Worm (Caenorhabditis elegans) whole organism, late embryonic: Measurements from ENCODE around the gene mtrr-1.
A peak's percentile ranks its signal among the peaks of the same experiment; 100 is the strongest.

Experiments
- C08G9.2 ChIP-seq: sonication (generic microtip); optimal IDR thresholded peaks from 2 replicates; lab custom pipeline; 2016; ENCODE audit warnings: mild to moderate bottlenecking, missing genetic modification characterization, moderate library complexity, missing compliant biosample characterization
- C38D4.7 ChIP-seq: fragments of 200-800 bp; sonication (Bioruptor generic); optimal IDR thresholded peaks from 2 replicates; lab custom pipeline; 2018; ENCODE audit warnings: mild to moderate bottlenecking, missing genetic modification characterization, moderate library complexity, missing compliant biosample characterization
- K02D7.2 ChIP-seq: sonication (generic microtip); optimal IDR thresholded peaks from 2 replicates; lab custom pipeline; 2017; ENCODE audit warnings: mild to moderate bottlenecking, missing genetic modification characterization, missing compliant biosample characterization
- K09A11.1 ChIP-seq: sonication (generic microtip); optimal IDR thresholded peaks from 2 replicates; lab custom pipeline; 2017; ENCODE audit warnings: antibody characterized with exemption, mild to moderate bottlenecking, missing genetic modification characterization, missing compliant biosample characterization; ENCODE audit not compliant: insufficient read depth
- ahr-1 ChIP-seq: sonication (generic microtip); optimal IDR thresholded peaks from 2 replicates; lab custom pipeline; 2016; ENCODE audit warnings: missing genetic modification characterization, missing compliant biosample characterization
- ama-1 ChIP-seq: fragments of 150-350 bp; optimal IDR thresholded peaks from 2 replicates; lab custom pipeline; 2014
- ceh-14 ChIP-seq: sonication (generic microtip); optimal IDR thresholded peaks from 2 replicates; lab custom pipeline; 2016; ENCODE audit warnings: missing genotype, missing genetic modification characterization, missing compliant biosample characterization
- ceh-18 ChIP-seq: sonication (generic microtip); optimal IDR thresholded peaks from 2 replicates; lab custom pipeline; 2016; ENCODE audit warnings: missing genetic modification characterization, missing compliant biosample characterization
- ceh-22 ChIP-seq: sonication (generic microtip); optimal IDR thresholded peaks from 2 replicates; lab custom pipeline; 2017; ENCODE audit warnings: missing biosample characterization, missing genetic modification characterization
- ceh-34 ChIP-seq: sonication (generic microtip); optimal IDR thresholded peaks from 2 replicates; lab custom pipeline; 2016; ENCODE audit warnings: mild to moderate bottlenecking, missing genetic modification characterization, missing compliant biosample characterization
- ceh-48 ChIP-seq: sonication (generic microtip); optimal IDR thresholded peaks from 2 replicates; lab custom pipeline; 2016; ENCODE audit warnings: missing genetic modification characterization, inconsistent platforms, missing compliant biosample characterization
- elt-2 ChIP-seq: sonication (generic microtip); optimal IDR thresholded peaks from 2 replicates; lab custom pipeline; 2016; ENCODE audit warnings: missing genetic modification reagents, missing genetic modification characterization, missing compliant biosample characterization
- eyg-1 ChIP-seq: sonication (generic microtip); optimal IDR thresholded peaks from 2 replicates; lab custom pipeline; 2016; ENCODE audit warnings: missing genotype, missing genetic modification characterization, missing compliant biosample characterization
- fax-1 ChIP-seq: sonication (generic microtip); optimal IDR thresholded peaks from 2 replicates; lab custom pipeline; 2016; ENCODE audit warnings: missing genotype, missing genetic modification characterization, missing compliant biosample characterization
- fkh-10 ChIP-seq: fragments of 150-350 bp; optimal IDR thresholded peaks from 2 replicates; lab custom pipeline; 2014; ENCODE audit warnings: missing biosample characterization, missing genetic modification reagents, missing genetic modification characterization
- gmeb-2 ChIP-seq: sonication (generic microtip); optimal IDR thresholded peaks from 2 replicates; lab custom pipeline; 2016; ENCODE audit warnings: missing genetic modification characterization, inconsistent platforms, missing compliant biosample characterization
- hlh-30 ChIP-seq: sonication (generic microtip); optimal IDR thresholded peaks from 2 replicates; lab custom pipeline; 2017; ENCODE audit warnings: antibody characterized with exemption, missing genetic modification characterization, missing compliant biosample characterization; ENCODE audit not compliant: insufficient read depth
- madf-2 ChIP-seq: sonication (generic microtip); optimal IDR thresholded peaks from 2 replicates; lab custom pipeline; 2017; ENCODE audit warnings: missing genetic modification characterization, missing compliant biosample characterization
- mec-3 ChIP-seq: sonication (generic microtip); optimal IDR thresholded peaks from 2 replicates; lab custom pipeline; 2016; ENCODE audit warnings: borderline replicate concordance, missing genetic modification characterization, missing compliant biosample characterization
- nfya-1 ChIP-seq: sonication (generic microtip); optimal IDR thresholded peaks from 2 replicates; lab custom pipeline; 2017; ENCODE audit warnings: missing genetic modification characterization, mild to moderate bottlenecking, missing compliant biosample characterization, antibody characterized with exemption, moderate library complexity
- pax-1 ChIP-seq: fragments of 150-350 bp; optimal IDR thresholded peaks from 2 replicates; lab custom pipeline; 2014; ENCODE audit warnings: missing biosample characterization, missing genetic modification characterization
- pha-2 ChIP-seq: sonication (generic microtip); optimal IDR thresholded peaks from 2 replicates; lab custom pipeline; 2017; ENCODE audit warnings: mild to moderate bottlenecking, missing genetic modification characterization, missing compliant biosample characterization
- pros-1 ChIP-seq: fragments of 150-350 bp; optimal IDR thresholded peaks from 2 replicates; lab custom pipeline; 2014; ENCODE audit warnings: missing biosample characterization, missing genetic modification reagents, missing genetic modification characterization
- syd-9 ChIP-seq: sonication (generic microtip); optimal IDR thresholded peaks from 2 replicates; lab custom pipeline; 2016; ENCODE audit warnings: mild to moderate bottlenecking, missing genetic modification characterization, moderate library complexity, missing compliant biosample characterization
- tbx-2 ChIP-seq: sonication (generic microtip); optimal IDR thresholded peaks from 2 replicates; lab custom pipeline; 2016; ENCODE audit warnings: missing genetic modification characterization, missing compliant biosample characterization
- ttx-3 ChIP-seq: sonication (generic microtip); optimal IDR thresholded peaks from 2 replicates; lab custom pipeline; 2016; ENCODE audit warnings: missing genetic modification reagents, missing genetic modification characterization, missing compliant biosample characterization
- unc-3 ChIP-seq, 2 experiments: fragments of 200-800 bp in 1 of 2; sonication (Bioruptor generic) in 1 of 2; sonication (generic microtip) in 1 of 2; conservative IDR thresholded peaks in 1 of 2; optimal IDR thresholded peaks in 1 of 2; 2 replicates each; pipeline versions ENCODE4 v1.3.6 to Lab custom; 2016 to 2022; ENCODE audit warnings: missing compliant biosample characterization in 2 of 2, missing genetic modification characterization in 2 of 2, missing genetic modification reagents in 1 of 2
- unc-42 ChIP-seq: sonication (generic microtip); optimal IDR thresholded peaks from 2 replicates; lab custom pipeline; 2016; ENCODE audit warnings: missing genotype, missing genetic modification characterization, missing compliant biosample characterization
- unc-55 ChIP-seq: sonication (generic microtip); optimal IDR thresholded peaks from 2 replicates; lab custom pipeline; 2017; ENCODE audit warnings: missing biosample characterization, missing genetic modification reagents, missing genetic modification characterization
- unc-86 ChIP-seq: sonication (generic microtip); optimal IDR thresholded peaks from 2 replicates; lab custom pipeline; 2016; ENCODE audit warnings: missing genetic modification characterization, missing compliant biosample characterization
- zip-5 ChIP-seq: sonication (generic microtip); optimal IDR thresholded peaks from 2 replicates; lab custom pipeline; 2016; ENCODE audit warnings: missing genetic modification characterization, missing compliant biosample characterization

The mtrr-1 gene

DNA sequence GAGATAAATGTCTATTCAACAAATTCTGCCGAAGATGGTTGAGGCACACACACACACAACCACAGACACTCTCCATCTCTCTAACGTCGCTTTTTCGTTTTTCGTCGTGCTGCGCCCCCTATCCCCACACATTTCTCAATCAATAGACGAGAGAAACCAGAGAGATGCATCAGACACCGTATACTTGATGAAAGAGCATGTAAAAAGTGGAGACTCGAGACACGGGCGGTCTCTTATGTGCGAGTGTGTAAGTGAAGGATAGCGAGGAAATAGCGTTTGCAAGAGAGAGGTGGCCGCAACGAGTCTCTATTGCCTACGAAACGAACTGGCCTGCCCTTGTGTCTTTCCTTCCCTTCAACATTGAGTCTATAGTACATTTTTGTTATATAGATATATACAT lies 3.0 kb upstream of the mtrr-1 start (continued):
- TF ChIP-seq madf-2 (no peak), ceh-48 (tag; lab: Kevin White, UChicago) (peak; percentile 85), C08G9.2 (no peak), zip-5 (tag; lab: Kevin White, UChicago) (no peak), ceh-34 (tag; lab: Kevin White, UChicago) (peak; percentile 69), ttx-3 (tag; lab: Kevin White, UChicago) (peak; percentile 10), C38D4.7 (no peak), unc-86 (tag; lab: Kevin White, UChicago) (no peak), eyg-1 (tag; lab: Kevin White, UChicago) (no peak), unc-55 (GFP tag; lab: Kevin White, UChicago) (peak; percentile 83), pha-2 (tag; lab: Kevin White, UChicago) (no peak), mec-3 (tag; lab: Kevin White, UChicago) (no peak), elt-2 (tag; lab: Kevin White, UChicago) (peak; percentile 25), pros-1 (tag; lab: Kevin White, UChicago) (peak; percentile 27), K02D7.2 (no peak)

- TF ChIP-seq ceh-48 (tag; lab: Kevin White, UChicago) = no peak
- no peak for TF ChIP-seq pha-2 (tag; lab: Kevin White, UChicago)
- TF ChIP-seq unc-42 (tag; lab: Kevin White, UChicago) = no peak
- peak; percentile 20 for TF ChIP-seq tbx-2 (tag; lab: Kevin White, UChicago)
- peak; percentile 55 for TF ChIP-seq hlh-30 (tag; lab: Kevin White, UChicago)
- peak; percentile 48 for TF ChIP-seq ceh-18 (tag; lab: Kevin White, UChicago)
- no peak for TF ChIP-seq ceh-14
- TF ChIP-seq gmeb-2 = no peak
- TF ChIP-seq K09A11.1 = no peak
- TF ChIP-seq elt-2 (tag; lab: Kevin White, UChicago) = peak; percentile 58
- TF ChIP-seq ttx-3 (tag; lab: Kevin White, UChicago) = no peak
- peak; percentile 24 for TF ChIP-seq nfya-1 (tag; lab: Kevin White, UChicago)
- TF ChIP-seq unc-55 (GFP tag; lab: Kevin White, UChicago) = peak; percentile 84
- no peak for TF ChIP-seq mec-3 (tag; lab: Kevin White, UChicago)
Observed at ce11 chrII:9283668-9284357, 2.0 kb upstream of the mtrr-1 start.

DNA sequence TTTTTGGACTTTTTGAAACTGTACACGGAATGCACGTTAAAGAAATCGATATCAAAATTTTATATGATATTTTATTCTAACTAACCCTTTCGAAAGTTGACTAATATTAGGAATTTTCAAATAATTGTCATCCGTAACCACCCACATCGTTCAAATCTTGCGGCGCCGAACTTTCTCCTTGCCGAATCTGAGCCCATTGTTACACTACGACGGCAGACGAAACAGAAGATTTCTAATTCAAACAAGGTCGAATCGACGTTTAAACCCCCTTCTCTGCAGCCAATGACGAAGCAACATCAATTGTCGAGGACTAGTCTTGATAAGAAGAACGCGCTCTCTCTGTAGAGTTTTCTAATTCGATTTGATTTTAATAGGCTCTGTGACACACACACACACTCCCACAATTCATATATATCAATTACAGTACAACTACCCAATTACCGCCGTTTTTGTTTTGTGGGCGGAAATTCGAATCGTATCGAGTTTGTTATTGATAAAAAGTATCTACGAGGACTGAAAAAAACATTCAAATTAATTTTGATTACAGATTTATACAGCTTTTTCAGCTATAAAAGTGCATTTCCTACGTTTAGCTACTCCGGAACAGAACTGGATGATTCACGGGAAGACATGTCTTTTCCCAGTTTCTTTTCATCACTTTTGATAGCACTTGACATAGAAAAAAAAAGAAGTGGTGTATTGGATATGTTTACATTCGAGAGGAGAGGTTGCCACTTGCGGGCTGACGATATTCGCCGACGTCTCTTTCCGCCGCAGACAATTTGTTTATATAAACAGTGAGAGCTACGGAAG lies 1.2 kb upstream of the mtrr-1 start:
- peak; percentile 31 for TF ChIP-seq tbx-2 (tag; lab: Kevin White, UChicago)
- TF ChIP-seq unc-3 (GFP tag; conservative IDR thresholded peaks at IDR 0.05; lab: Robert Waterston, UW) = no peak
- no peak for TF ChIP-seq unc-3 (tag; optimal IDR thresholded peaks at IDR 0.05; lab: Kevin White, UChicago)
- TF ChIP-seq K09A11.1 = no peak
- peak; percentile 9 for TF ChIP-seq ceh-22
- no peak for TF ChIP-seq ama-1 (lab: Kevin White, UChicago)
- TF ChIP-seq unc-55 (GFP tag; lab: Kevin White, UChicago) = no peak
- no peak for TF ChIP-seq ahr-1
- no peak for TF ChIP-seq fax-1 (tag; lab: Kevin White, UChicago)
- TF ChIP-seq pax-1 (tag; lab: Kevin White, UChicago) = peak; percentile 23
- peak; percentile 47 for TF ChIP-seq ceh-34 (tag; lab: Kevin White, UChicago)
- TF ChIP-seq nfya-1 (tag; lab: Kevin White, UChicago) = peak; percentile 14
- TF ChIP-seq pha-2 (tag; lab: Kevin White, UChicago) = no peak

- TF ChIP-seq fkh-10 (GFP tag; lab: Kevin White, UChicago) (no peak), syd-9 (tag; lab: Kevin White, UChicago) (no peak)
Observed at ce11 chrII:9289127-9289526, 3.4 kb downstream of the mtrr-1 start.
